Worm (Caenorhabditis elegans) whole organism, L4 larva: Measurements from ENCODE around the gene C44C10.9.
A peak's percentile ranks its signal among the peaks of the same experiment; 100 is the strongest.

Source experiments
- D1046.2 ChIP-seq: fragments of 200-800 bp; sonication (Bioruptor generic); IDR thresholded peaks from 2 replicates; pipeline ENCODE4 v1.3.6; 2022; ENCODE audit warnings: missing genetic modification characterization, missing compliant biosample characterization
- F10B5.3 ChIP-seq: sonication (generic microtip); optimal IDR thresholded peaks from 2 replicates; lab custom pipeline; 2016; ENCODE audit warnings: mild to moderate bottlenecking, missing genetic modification characterization, missing compliant biosample characterization
- F26F4.8 ChIP-seq: fragments of 200-800 bp; sonication (Bioruptor generic); conservative IDR thresholded peaks from 2 replicates; pipeline ENCODE4 v1.3.6; 2022; ENCODE audit warnings: missing genetic modification characterization, missing compliant biosample characterization
- R02D3.7 ChIP-seq: fragments of 150-350 bp; sonication (generic microtip); optimal IDR thresholded peaks from 3 replicates; lab custom pipeline; 2014; ENCODE audit warnings: missing biosample characterization, missing genetic modification characterization
- Y105C5A.15 ChIP-seq: fragments of 200-800 bp; sonication (Bioruptor generic); IDR thresholded peaks from 2 replicates; pipeline ENCODE4 v1.3.6; 2022; ENCODE audit warnings: missing genetic modification characterization, missing compliant biosample characterization
- arid-1 ChIP-seq: fragments of 200-800 bp; sonication (Bioruptor generic); conservative IDR thresholded peaks from 2 replicates; pipeline ENCODE4 v1.3.6; 2022; ENCODE audit warnings: missing genetic modification reagents, missing genetic modification characterization, missing compliant biosample characterization
- attf-4 ChIP-seq: sonication (generic microtip); optimal IDR thresholded peaks from 3 replicates; lab custom pipeline; 2017; ENCODE audit warnings: missing biosample characterization, missing genetic modification characterization
- ceh-82 ChIP-seq: sonication (generic microtip); optimal IDR thresholded peaks from 2 replicates; lab custom pipeline; 2017; ENCODE audit warnings: missing biosample characterization, missing genetic modification characterization
- daf-16 ChIP-seq, 3 experiments: sonication (generic microtip); optimal IDR thresholded peaks; 2 replicates each; lab custom pipeline; 2016 to 2017; ENCODE audit warnings: missing genetic modification characterization in 3 of 3, missing genetic modification reagents in 3 of 3, mild to moderate bottlenecking in 2 of 3, missing compliant biosample characterization in 2 of 3, missing biosample characterization in 1 of 3, moderate library complexity in 1 of 3
- daf-19 ChIP-seq: fragments of 200-800 bp; sonication (Bioruptor generic); conservative IDR thresholded peaks from 2 replicates; pipeline ENCODE4 v1.3.6; 2022; ENCODE audit warnings: missing genetic modification characterization, missing compliant biosample characterization
- dpl-1 ChIP-seq: fragments of 150-350 bp; optimal IDR thresholded peaks from 2 replicates; lab custom pipeline; 2014; ENCODE audit warnings: missing biosample characterization, missing genetic modification reagents, missing genetic modification characterization
- duxl-1 ChIP-seq: sonication (generic microtip); optimal IDR thresholded peaks from 2 replicates; lab custom pipeline; 2016; ENCODE audit warnings: mild to moderate bottlenecking, missing genetic modification characterization, moderate library complexity, missing compliant biosample characterization; ENCODE audit not compliant: poor library complexity
- fos-1 ChIP-seq: fragments of 150-350 bp; optimal IDR thresholded peaks from 2 replicates; lab custom pipeline; 2014; ENCODE audit warnings: missing biosample characterization, missing genetic modification characterization
- gei-8 ChIP-seq: fragments of 200-800 bp; sonication (Bioruptor generic); optimal IDR thresholded peaks from 2 replicates; lab custom pipeline; 2018; ENCODE audit warnings: mild to moderate bottlenecking, missing genetic modification characterization, missing compliant biosample characterization
- hif-1 ChIP-seq, 2 experiments: sonication (generic microtip); optimal IDR thresholded peaks; 2 replicates each; lab custom pipeline; 2016 to 2017; ENCODE audit warnings: missing compliant biosample characterization in 2 of 2, missing genetic modification characterization in 2 of 2, missing genetic modification reagents in 2 of 2, missing genotype in 2 of 2, mild to moderate bottlenecking in 1 of 2
- hlh-11 ChIP-seq: fragments of 200-800 bp; sonication (Bioruptor generic); optimal IDR thresholded peaks from 2 replicates; lab custom pipeline; 2018; ENCODE audit warnings: mild to moderate bottlenecking, missing genetic modification characterization, missing compliant biosample characterization
- lin-38 ChIP-seq: fragments of 200-800 bp; sonication (Bioruptor generic); IDR thresholded peaks from 2 replicates; pipeline ENCODE4 v1.3.6; 2022; ENCODE audit warnings: missing genetic modification reagents, missing genetic modification characterization, missing compliant biosample characterization
- lsy-2 ChIP-seq, 2 experiments: fragments of 150-350 bp in 1 of 2; sonication (generic microtip) in 1 of 2; optimal IDR thresholded peaks; 2 replicates each; lab custom pipeline; 2014 to 2017; ENCODE audit warnings: missing biosample characterization in 2 of 2, missing genetic modification characterization in 2 of 2
- madf-5 ChIP-seq, 2 experiments: fragments of 200-800 bp; sonication (Bioruptor generic); IDR thresholded peaks; 2 replicates each; pipeline ENCODE4 v1.3.6; 2022; ENCODE audit warnings: missing compliant biosample characterization in 2 of 2, missing genetic modification characterization in 2 of 2
- mdt-29 ChIP-seq: fragments of 200-800 bp; sonication (Bioruptor generic); IDR thresholded peaks from 2 replicates; pipeline ENCODE4 v1.3.6; 2022; ENCODE audit warnings: missing genetic modification reagents, missing genetic modification characterization, missing compliant biosample characterization
- mep-1 ChIP-seq: fragments of 150-350 bp; sonication (generic microtip); optimal IDR thresholded peaks from 3 replicates; lab custom pipeline; 2014; ENCODE audit warnings: missing biosample characterization, missing genetic modification characterization
- mes-2 ChIP-seq: sonication (generic microtip); optimal IDR thresholded peaks from 2 replicates; lab custom pipeline; 2016; ENCODE audit warnings: missing genotype, mild to moderate bottlenecking, missing genetic modification characterization, missing compliant biosample characterization; ENCODE audit not compliant: poor library complexity, severe bottlenecking
- nhr-102 ChIP-seq: sonication (generic microtip); optimal IDR thresholded peaks from 2 replicates; lab custom pipeline; 2016; ENCODE audit warnings: mild to moderate bottlenecking, missing genetic modification characterization, moderate library complexity, missing compliant biosample characterization
- nhr-11 ChIP-seq: fragments of 150-350 bp; optimal IDR thresholded peaks from 2 replicates; lab custom pipeline; 2014; ENCODE audit warnings: missing biosample characterization, missing genetic modification characterization
- nhr-28 ChIP-seq: fragments of 150-350 bp; optimal IDR thresholded peaks from 2 replicates; lab custom pipeline; 2014; ENCODE audit warnings: missing biosample characterization, missing genetic modification characterization
- nhr-48 ChIP-seq: sonication (generic microtip); optimal IDR thresholded peaks from 2 replicates; lab custom pipeline; 2016; ENCODE audit warnings: mild to moderate bottlenecking, missing genetic modification characterization, missing compliant biosample characterization
- nhr-6 ChIP-seq: fragments of 150-350 bp; optimal IDR thresholded peaks from 2 replicates; lab custom pipeline; 2014; ENCODE audit warnings: missing biosample characterization, missing genetic modification characterization
- rbr-2 ChIP-seq: sonication (generic microtip); optimal IDR thresholded peaks from 2 replicates; lab custom pipeline; 2016; ENCODE audit warnings: missing genotype, missing genetic modification characterization, missing compliant biosample characterization
- saeg-2 ChIP-seq: fragments of 200-800 bp; sonication (Bioruptor generic); IDR thresholded peaks from 2 replicates; pipeline ENCODE4 v1.3.6; 2022; ENCODE audit warnings: missing genetic modification reagents, missing genetic modification characterization, missing compliant biosample characterization
- sdz-12 ChIP-seq: fragments of 200-800 bp; sonication (Bioruptor generic); optimal IDR thresholded peaks from 2 replicates; lab custom pipeline; 2018; ENCODE audit warnings: mild to moderate bottlenecking, missing genetic modification characterization, missing compliant biosample characterization
- snpc-4 ChIP-seq: fragments of 150-350 bp; optimal IDR thresholded peaks from 2 replicates; lab custom pipeline; 2014; ENCODE audit warnings: missing biosample characterization, missing genetic modification characterization
- spr-3 ChIP-seq: fragments of 200-800 bp; sonication (Bioruptor generic); optimal IDR thresholded peaks from 2 replicates; lab custom pipeline; 2018; ENCODE audit warnings: mild to moderate bottlenecking, missing genetic modification characterization, missing compliant biosample characterization
- unc-62 ChIP-seq, 3 experiments: fragments of 150-350 bp in 1 of 3; sonication (generic microtip); optimal IDR thresholded peaks in 2 of 3; peaks in 1 of 3; 1 replicate in 1 of 3; 2 replicates in 2 of 3; lab custom pipeline; 2014 to 2017; ENCODE audit warnings: missing biosample characterization in 3 of 3, missing genetic modification characterization in 3 of 3, missing genetic modification reagents in 3 of 3, missing genotype in 1 of 3
- zag-1 ChIP-seq: fragments of 150-350 bp; optimal IDR thresholded peaks from 2 replicates; lab custom pipeline; 2014; ENCODE audit warnings: missing biosample characterization, missing genetic modification characterization
- zfp-2 ChIP-seq: sonication (generic microtip); optimal IDR thresholded peaks from 2 replicates; lab custom pipeline; 2016; ENCODE audit warnings: mild to moderate bottlenecking, missing genetic modification characterization, missing compliant biosample characterization
- ztf-7 ChIP-seq: fragments of 150-350 bp; optimal IDR thresholded peaks from 2 replicates; lab custom pipeline; 2014; ENCODE audit warnings: missing biosample characterization, missing genetic modification characterization

The C44C10.9 gene

ce11 chrX:11679211-11679977 lies 36.9 kb downstream of the C44C10.9 start (continued):
- TF ChIP-seq R02D3.7 (tag; lab: Kevin White, UChicago) (no peak), nhr-6 (tag; lab: Kevin White, UChicago) (no peak), daf-16 (GFP tag; optimal IDR thresholded peaks at IDR 0.05; lab: Kevin White, UChicago) (peak in 1 of 2 experiments; percentile 59), daf-16 (tag; optimal IDR thresholded peaks at IDR 0.05; lab: Kevin White, UChicago) (peak; percentile 87), gei-8 (GFP tag; lab: Kevin White, UChicago) (no peak), mes-2 (no peak), duxl-1 (tag; lab: Kevin White, UChicago) (no peak), hlh-11 (tag; lab: Kevin White, UChicago) (peak; percentile 49), unc-62 (GFP tag; optimal IDR thresholded peaks at IDR 0.05 in 1 of 2; lab: Kevin White, UChicago) (peak in 1 of 2 experiments; percentile 97), unc-62 (tag; optimal IDR thresholded peaks at IDR 0.05; lab: Kevin White, UChicago) (no peak), nhr-48 (tag; lab: Kevin White, UChicago) (peak; percentile 29), F26F4.8 (GFP tag; lab: Robert Waterston, UW) (no peak), nhr-28 (tag; lab: Kevin White, UChicago) (no peak), spr-3 (GFP tag; lab: Kevin White, UChicago) (no peak), arid-1 (no peak), D1046.2 (GFP tag; lab: Robert Waterston, UW) (no peak), daf-19 (GFP tag; lab: Robert Waterston, UW) (no peak), saeg-2 (GFP tag; lab: Robert Waterston, UW) (no peak), madf-5 (GFP tag; IDR thresholded peaks at IDR 0.05; lab: Robert Waterston, UW) (no peak), F10B5.3 (tag; lab: Kevin White, UChicago) (no peak), lin-38 (no peak)

DNA sequence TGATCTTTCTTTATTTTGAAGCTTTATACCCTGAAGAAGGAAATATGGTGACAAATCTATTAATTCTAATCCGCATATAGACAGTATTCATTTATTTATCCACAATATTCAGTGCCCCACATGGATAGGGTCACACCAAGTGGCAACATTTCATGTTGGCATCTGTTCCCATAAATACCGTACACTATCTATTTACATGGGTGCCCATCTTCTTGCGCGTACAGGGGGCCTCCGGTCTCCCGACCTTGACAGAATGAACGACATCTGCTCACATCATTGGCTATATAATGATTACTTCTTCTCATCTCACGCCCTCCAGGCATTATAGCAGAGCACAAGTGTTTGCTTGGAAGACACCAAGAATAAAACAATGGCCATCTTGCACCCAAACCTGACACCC lies 40.7 kb downstream of the C44C10.9 start:
- no peak for TF ChIP-seq ztf-7 (tag; lab: Kevin White, UChicago)
- TF ChIP-seq rbr-2, result no peak
- TF ChIP-seq nhr-102 (tag; lab: Kevin White, UChicago), result no peak
- TF ChIP-seq snpc-4 (tag; lab: Kevin White, UChicago), result no peak
- TF ChIP-seq Y105C5A.15 (GFP tag; lab: Robert Waterston, UW), result no peak
- TF ChIP-seq attf-4 (tag; lab: Kevin White, UChicago), result no peak
- no peak for TF ChIP-seq mep-1
- TF ChIP-seq unc-62 (GFP tag; optimal IDR thresholded peaks at IDR 0.05 in 1 of 2; lab: Kevin White, UChicago), result no peak
- TF ChIP-seq unc-62 (tag; optimal IDR thresholded peaks at IDR 0.05; lab: Kevin White, UChicago), result no peak
- no peak for TF ChIP-seq sdz-12 (GFP tag; lab: Kevin White, UChicago)
- no peak for TF ChIP-seq zag-1 (tag; lab: Kevin White, UChicago)
- TF ChIP-seq ceh-82, result no peak
- TF ChIP-seq mdt-29 (GFP tag; lab: Robert Waterston, UW), result no peak
- no peak for TF ChIP-seq nhr-6 (tag; lab: Kevin White, UChicago)
- TF ChIP-seq dpl-1 (GFP tag; lab: Kevin White, UChicago), result no peak
- no peak for TF ChIP-seq daf-16 (GFP tag; optimal IDR thresholded peaks at IDR 0.05; lab: Kevin White, UChicago)
- no peak for TF ChIP-seq daf-16 (tag; optimal IDR thresholded peaks at IDR 0.05; lab: Kevin White, UChicago)
- no peak for TF ChIP-seq hif-1 (tag; optimal IDR thresholded peaks at IDR 0.05; lab: Kevin White, UChicago)
- TF ChIP-seq fos-1 (tag; lab: Kevin White, UChicago), result no peak
- TF ChIP-seq, all 104 proteins: peak for 0

- TF ChIP-seq nhr-11 (no peak), zfp-2 (no peak), zag-1 (tag; lab: Kevin White, UChicago) (no peak), unc-62 (GFP tag; optimal IDR thresholded peaks at IDR 0.05 in 1 of 2; lab: Kevin White, UChicago) (peak in 1 of 2 experiments; percentile 51), unc-62 (tag; optimal IDR thresholded peaks at IDR 0.05; lab: Kevin White, UChicago) (no peak), lsy-2 (tag; optimal IDR thresholded peaks at IDR 0.05; lab: Kevin White, UChicago) (no peak)
Measured at ce11 chrX:11673063-11673759, 43.1 kb downstream of the C44C10.9 start.
